Worm (Caenorhabditis elegans) whole organism, L4/young adult: ENCODE results near the gene R07E4.3.

Experiments used
- W03F9.2 ChIP-seq: fragments of 150-350 bp; optimal IDR thresholded peaks from 2 replicates; lab custom pipeline; 2014; ENCODE audit warnings: missing biosample characterization, missing genetic modification characterization
- dao-5 ChIP-seq: sonication (generic microtip); optimal IDR thresholded peaks from 2 replicates; lab custom pipeline; 2016; ENCODE audit warnings: missing genotype, missing genetic modification characterization, moderate library complexity, missing compliant biosample characterization
- him-1 ChIP-seq: sonication (generic microtip); optimal IDR thresholded peaks from 2 replicates; lab custom pipeline; 2016; ENCODE audit warnings: missing genotype, missing genetic modification reagents, missing genetic modification characterization, missing compliant biosample characterization

DNA sequence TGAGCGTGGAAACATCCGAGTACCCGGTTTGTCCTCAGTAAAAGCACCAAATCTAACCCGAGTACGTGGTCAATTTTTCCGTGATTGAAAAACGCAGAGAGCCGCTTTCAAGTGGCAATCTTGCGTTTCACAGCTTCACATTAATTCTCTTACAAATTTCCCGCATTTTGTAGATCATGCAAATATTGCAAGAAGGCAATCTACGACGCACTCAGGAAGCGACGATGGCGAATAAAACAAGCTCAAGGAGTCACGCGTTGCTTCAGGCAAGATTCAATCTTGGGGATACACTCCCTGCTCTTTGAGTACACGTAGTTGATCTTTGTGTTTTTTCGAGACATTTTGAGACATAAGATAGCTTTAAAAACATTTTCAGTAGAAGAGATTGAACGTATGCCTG lies 34.7 kb downstream of the R07E4.3 start:
- TF ChIP-seq him-1 (tag; lab: Kevin White, UChicago) (no peak), dao-5 (tag; lab: Kevin White, UChicago) (no peak), W03F9.2 (tag; lab: Kevin White, UChicago) (no peak)
